Worm (Caenorhabditis elegans) whole organism, L1 larva: Measurements from ENCODE around the gene K09D9.14.

Experiments
- C16A3.4 ChIP-seq: fragments of 150-350 bp; optimal IDR thresholded peaks from 2 replicates; lab custom pipeline; 2014; ENCODE audit warnings: missing biosample characterization, missing genetic modification characterization
- C34B4.2 ChIP-seq: sonication (generic microtip); optimal IDR thresholded peaks from 2 replicates; lab custom pipeline; 2017; ENCODE audit warnings: mild to moderate bottlenecking, missing genetic modification characterization, missing compliant biosample characterization
- F16B12.6 ChIP-seq: fragments of 150-350 bp; optimal IDR thresholded peaks from 2 replicates; lab custom pipeline; 2014; ENCODE audit warnings: missing biosample characterization, missing genetic modification characterization
- Y116A8C.19 ChIP-seq: sonication (generic microtip); optimal IDR thresholded peaks from 2 replicates; lab custom pipeline; 2016; ENCODE audit warnings: missing compliant biosample characterization, missing genetic modification characterization, borderline replicate concordance
- ama-1 ChIP-seq: fragments of 150-350 bp; optimal IDR thresholded peaks from 2 replicates; lab custom pipeline; 2014
- blmp-1 ChIP-seq: fragments of 150-350 bp; optimal IDR thresholded peaks from 2 replicates; lab custom pipeline; 2014; ENCODE audit warnings: missing biosample characterization, missing genetic modification characterization
- ceh-88 ChIP-seq: fragments of 200-800 bp; sonication (Bioruptor generic); IDR thresholded peaks from 2 replicates; pipeline ENCODE4 v1.3.6; 2022; ENCODE audit warnings: missing genetic modification characterization, missing compliant biosample characterization
- efl-1 ChIP-seq, 4 experiments: fragments of 150-350 bp; optimal IDR thresholded peaks in 3 of 4; peaks in 1 of 4; 1 replicate in 1 of 4; 2 replicates in 3 of 4; lab custom pipeline; 2014; ENCODE audit warnings: missing biosample characterization in 2 of 4, missing genetic modification characterization in 2 of 4, missing genetic modification reagents in 2 of 4
- egl-13 ChIP-seq: sonication (generic microtip); optimal IDR thresholded peaks from 2 replicates; lab custom pipeline; 2016; ENCODE audit warnings: missing genotype, missing genetic modification reagents, missing genetic modification characterization, missing compliant biosample characterization
- egl-27 ChIP-seq, 2 experiments: fragments of 150-350 bp in 1 of 2; sonication (generic microtip); optimal IDR thresholded peaks; 3 replicates each; lab custom pipeline; 2017 to 2018; ENCODE audit warnings: missing biosample characterization in 2 of 2, missing genetic modification characterization in 2 of 2, missing genetic modification reagents in 2 of 2
- elt-2 ChIP-seq: sonication (generic microtip); optimal IDR thresholded peaks from 2 replicates; lab custom pipeline; 2016; ENCODE audit warnings: missing genetic modification characterization, mild to moderate bottlenecking, inconsistent platforms, missing compliant biosample characterization, missing genetic modification reagents
- elt-3 ChIP-seq, 6 experiments: fragments of 150-350 bp in 1 of 6; sonication (generic microtip); optimal IDR thresholded peaks; 2 replicates each; lab custom pipeline; 2017 to 2018; ENCODE audit warnings: missing biosample characterization in 6 of 6, missing genetic modification characterization in 6 of 6, inconsistent platforms in 1 of 6
- fkh-4 ChIP-seq: sonication (generic microtip); optimal IDR thresholded peaks from 2 replicates; lab custom pipeline; 2016; ENCODE audit warnings: missing compliant biosample characterization, missing genetic modification characterization, borderline replicate concordance
- grh-1 ChIP-seq: fragments of 200-800 bp; sonication (Bioruptor generic); IDR thresholded peaks from 2 replicates; pipeline ENCODE4 v1.3.6; 2022; ENCODE audit warnings: missing genetic modification reagents, missing genetic modification characterization, missing compliant biosample characterization
- hlh-17 ChIP-seq: fragments of 200-800 bp; sonication (Bioruptor generic); optimal IDR thresholded peaks from 2 replicates; lab custom pipeline; 2018; ENCODE audit warnings: missing genetic modification characterization, mild to moderate bottlenecking, missing compliant biosample characterization, moderate library complexity, borderline replicate concordance
- lin-14 ChIP-seq: fragments of 200-800 bp; sonication (Bioruptor generic); optimal IDR thresholded peaks from 2 replicates; lab custom pipeline; 2018; ENCODE audit warnings: mild to moderate bottlenecking, missing genetic modification characterization, moderate library complexity, missing compliant biosample characterization
- lin-35 ChIP-seq, 2 experiments: fragments of 150-350 bp; optimal IDR thresholded peaks; 2 replicates each; lab custom pipeline; 2014; ENCODE audit warnings: missing biosample characterization in 2 of 2, missing genetic modification characterization in 2 of 2, missing genetic modification reagents in 2 of 2
- mef-2 ChIP-seq: fragments of 150-350 bp; optimal IDR thresholded peaks from 2 replicates; lab custom pipeline; 2014; ENCODE audit warnings: missing biosample characterization, missing genetic modification characterization
- nhr-11 ChIP-seq: fragments of 150-350 bp; optimal IDR thresholded peaks from 2 replicates; lab custom pipeline; 2014; ENCODE audit warnings: missing biosample characterization, missing genetic modification characterization
- nhr-12 ChIP-seq: sonication (generic microtip); optimal IDR thresholded peaks from 2 replicates; lab custom pipeline; 2017; ENCODE audit warnings: missing biosample characterization, missing genetic modification characterization
- nhr-19 ChIP-seq: fragments of 200-800 bp; sonication (Bioruptor generic); conservative IDR thresholded peaks from 2 replicates; pipeline ENCODE4 v1.3.6; 2022; ENCODE audit warnings: missing genetic modification characterization, missing compliant biosample characterization
- nhr-20 ChIP-seq: sonication (generic microtip); optimal IDR thresholded peaks from 2 replicates; lab custom pipeline; 2016; ENCODE audit warnings: mild to moderate bottlenecking, missing genetic modification characterization, missing compliant biosample characterization
- nhr-28 ChIP-seq: fragments of 150-350 bp; optimal IDR thresholded peaks from 2 replicates; lab custom pipeline; 2014; ENCODE audit warnings: missing biosample characterization, missing genetic modification characterization
- nhr-71 ChIP-seq: sonication (generic microtip); optimal IDR thresholded peaks from 2 replicates; lab custom pipeline; 2016; ENCODE audit warnings: mild to moderate bottlenecking, missing genetic modification characterization, moderate library complexity, missing compliant biosample characterization
- nhr-85 ChIP-seq: sonication (generic microtip); peaks from one replicate; lab custom pipeline; 2016; ENCODE audit warnings: missing genetic modification characterization, inconsistent platforms, missing compliant biosample characterization
- nhr-90 ChIP-seq: sonication (generic microtip); optimal IDR thresholded peaks from 2 replicates; lab custom pipeline; 2016; ENCODE audit warnings: mild to moderate bottlenecking, missing genetic modification characterization, missing compliant biosample characterization; ENCODE audit not compliant: poor library complexity
- snpc-4 ChIP-seq: fragments of 150-350 bp; optimal IDR thresholded peaks from 2 replicates; lab custom pipeline; 2014; ENCODE audit warnings: missing biosample characterization, missing genetic modification characterization
- snu-23 ChIP-seq: sonication (generic microtip); optimal IDR thresholded peaks from 2 replicates; lab custom pipeline; 2016; ENCODE audit warnings: missing genetic modification characterization, missing compliant biosample characterization
- sup-37 ChIP-seq: fragments of 200-800 bp; sonication (Bioruptor generic); optimal IDR thresholded peaks from 2 replicates; lab custom pipeline; 2018; ENCODE audit warnings: mild to moderate bottlenecking, missing genetic modification characterization, missing compliant biosample characterization
- tbx-2 ChIP-seq: sonication (generic microtip); optimal IDR thresholded peaks from 2 replicates; lab custom pipeline; 2016; ENCODE audit warnings: missing genetic modification characterization, missing compliant biosample characterization
- tlp-1 ChIP-seq: fragments of 150-350 bp; optimal IDR thresholded peaks from 2 replicates; lab custom pipeline; 2014; ENCODE audit warnings: missing biosample characterization, missing genetic modification characterization
- unc-130 ChIP-seq: fragments of 150-350 bp; optimal IDR thresholded peaks from 2 replicates; lab custom pipeline; 2017; ENCODE audit warnings: missing biosample characterization, missing genetic modification characterization, inconsistent platforms
- unc-62 ChIP-seq: fragments of 150-350 bp; optimal IDR thresholded peaks from 2 replicates; lab custom pipeline; 2014; ENCODE audit warnings: missing biosample characterization, missing genetic modification reagents, missing genetic modification characterization
- unc-86 ChIP-seq: sonication (generic microtip); optimal IDR thresholded peaks from 2 replicates; lab custom pipeline; 2016; ENCODE audit warnings: missing genetic modification characterization, missing compliant biosample characterization
- unc-98 ChIP-seq: fragments of 200-800 bp; sonication (Bioruptor generic); IDR thresholded peaks from 2 replicates; pipeline ENCODE4 v1.3.6; 2022; ENCODE audit warnings: missing genetic modification characterization, missing compliant biosample characterization
- zag-1 ChIP-seq: fragments of 150-350 bp; optimal IDR thresholded peaks from 2 replicates; lab custom pipeline; 2014; ENCODE audit warnings: missing biosample characterization, missing genetic modification characterization
- ztf-4 ChIP-seq: fragments of 150-350 bp; optimal IDR thresholded peaks from 2 replicates; lab custom pipeline; 2014; ENCODE audit warnings: missing biosample characterization, missing genetic modification characterization

Gene K09D9.14

ce11 chrV:4004577-4004976, 17.1 kb downstream of the K09D9.14 start:
- TF ChIP-seq zag-1 (tag; lab: Kevin White, UChicago) (no peak), F16B12.6 (tag; lab: Kevin White, UChicago) (no peak), blmp-1 (tag; lab: Kevin White, UChicago) (peak; percentile 63)

ce11 chrV:3995838-3996237, 25.8 kb downstream of the K09D9.14 start, which contains the start of gene srx-62:
Gene srx-62 (minus strand): TSS chrV:3995938.
- no peak for TF ChIP-seq sup-37
- TF ChIP-seq ztf-4: no peak
- no peak for TF ChIP-seq nhr-12 (tag; lab: Kevin White, UChicago)
- no peak for TF ChIP-seq tlp-1
- TF ChIP-seq nhr-28 (tag; lab: Kevin White, UChicago): no peak
- no peak for TF ChIP-seq nhr-85 (tag; lab: Kevin White, UChicago)
- TF ChIP-seq egl-13 (tag; lab: Kevin White, UChicago): no peak
- no peak for TF ChIP-seq C34B4.2 (tag; lab: Kevin White, UChicago)
- TF ChIP-seq snu-23: no peak
- no peak for TF ChIP-seq egl-27 (tag; optimal IDR thresholded peaks at IDR 0.05; lab: Kevin White, UChicago)
- no peak for TF ChIP-seq nhr-90
- TF ChIP-seq unc-98 (GFP tag; lab: Robert Waterston, UW): no peak
- TF ChIP-seq elt-2 (tag; lab: Kevin White, UChicago): no peak
- TF ChIP-seq snpc-4 (tag; lab: Kevin White, UChicago): no peak
- TF ChIP-seq grh-1 (GFP tag; lab: Robert Waterston, UW): no peak
- TF ChIP-seq mef-2: no peak
- TF ChIP-seq Y116A8C.19: no peak

DNA sequence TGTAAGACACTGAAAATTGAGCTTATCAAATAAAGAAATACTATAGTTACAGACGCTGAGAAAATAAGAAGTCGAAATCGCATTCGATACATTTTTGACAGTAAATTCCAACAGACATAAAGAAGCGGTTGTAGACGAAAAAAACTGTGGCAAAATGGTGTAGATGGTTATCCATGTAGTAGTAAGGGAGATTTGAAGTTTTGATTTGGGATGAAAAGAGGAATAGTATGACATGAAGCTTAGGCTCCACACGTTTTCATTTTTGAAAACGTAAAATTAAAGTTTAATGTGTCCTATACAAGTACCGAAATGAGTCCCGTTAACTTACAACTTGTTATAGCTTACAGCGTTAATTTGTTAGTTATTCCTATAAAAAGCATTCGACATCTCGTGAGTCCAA, 27.6 kb downstream of the K09D9.14 start, which contains the start of gene K09D9.9:
K09D9.9 (minus strand) TSS at position 101 of the 400 bp plus-strand sequence.
- TF ChIP-seq efl-1 (optimal IDR thresholded peaks at IDR 0.05; lab: Kevin White, UChicago): no peak
- peak in 1 of 2 experiments; percentile 87 for TF ChIP-seq efl-1 (GFP tag; optimal IDR thresholded peaks at IDR 0.05 in 1 of 2; lab: Kevin White, UChicago)
- TF ChIP-seq fkh-4 (tag; lab: Kevin White, UChicago): no peak
- TF ChIP-seq, all 84 proteins: peak for 1

- peak; percentile 58 for TF ChIP-seq grh-1 (GFP tag; lab: Robert Waterston, UW)
- peak; percentile 86 for TF ChIP-seq nhr-85 (tag; lab: Kevin White, UChicago)
- TF ChIP-seq lin-35 (GFP tag; optimal IDR thresholded peaks at IDR 0.05; lab: Kevin White, UChicago): peak in 1 of 2 experiments; percentile 48
- TF ChIP-seq unc-86 (tag; lab: Kevin White, UChicago): no peak
- no peak for TF ChIP-seq hlh-17
- TF ChIP-seq nhr-11 (tag; lab: Kevin White, UChicago): no peak
- no peak for TF ChIP-seq lin-14 (GFP tag; lab: Kevin White, UChicago)
- peak in 1 of 6 experiments; percentile 37 for TF ChIP-seq elt-3 (tag; optimal IDR thresholded peaks at IDR 0.05; lab: Kevin White, UChicago)
- peak; percentile 2 for TF ChIP-seq nhr-90
- no peak for TF ChIP-seq unc-130
- TF ChIP-seq nhr-71: peak; percentile 47
- no peak for TF ChIP-seq efl-1 (optimal IDR thresholded peaks at IDR 0.05; lab: Kevin White, UChicago)
- TF ChIP-seq efl-1 (GFP tag; optimal IDR thresholded peaks at IDR 0.05 in 1 of 2; lab: Kevin White, UChicago): peak in 1 of 2 experiments; percentile 56
- no peak for TF ChIP-seq ztf-4
- TF ChIP-seq nhr-19 (GFP tag; lab: Robert Waterston, UW): no peak
- TF ChIP-seq ama-1 (lab: Kevin White, UChicago): no peak
- TF ChIP-seq F16B12.6 (tag; lab: Kevin White, UChicago): no peak
- TF ChIP-seq tbx-2: peak; percentile 21
- no peak for TF ChIP-seq ceh-88
- no peak for TF ChIP-seq sup-37
- peak; percentile 56 for TF ChIP-seq nhr-20
- TF ChIP-seq C16A3.4 (tag; lab: Kevin White, UChicago): no peak
- TF ChIP-seq unc-62: no peak
These were observed 29.3 kb downstream of the K09D9.14 start for ce11 chrV:3992334-3992733.
